Fruit fly (Drosophila melanogaster) whole organism, pupa: Measurements from ENCODE around the gene tth.

Source experiments
- CG10348 ChIP-seq: fragments of 200-800 bp; sonication (Bioruptor generic); IDR thresholded peaks from 2 replicates; pipeline ENCODE4 v1.3.6; 2022; ENCODE audit warnings: missing biosample characterization, missing genetic modification characterization
- CG12605 ChIP-seq: fragments of 200-800 bp; sonication (Bioruptor generic); IDR thresholded peaks from 2 replicates; pipeline ENCODE4 v1.3.6; 2022; ENCODE audit warnings: missing biosample characterization, missing genetic modification characterization
- CG13204 ChIP-seq: fragments of 200-800 bp; sonication (Bioruptor generic); optimal IDR thresholded peaks from 2 replicates; lab custom pipeline; 2018; ENCODE audit warnings: missing biosample characterization, mild to moderate bottlenecking, missing genetic modification characterization, moderate library complexity
- CG14655 ChIP-seq: fragments of 200-800 bp; sonication (Bioruptor generic); optimal IDR thresholded peaks from 3 replicates; lab custom pipeline; 2017; ENCODE audit warnings: mild to moderate bottlenecking, missing biosample characterization, missing genetic modification reagents, missing genetic modification characterization
- CG15710 ChIP-seq: fragments of 200-800 bp; sonication (Bioruptor generic); optimal IDR thresholded peaks from 2 replicates; lab custom pipeline; 2018; ENCODE audit warnings: missing biosample characterization, mild to moderate bottlenecking, missing genetic modification characterization, moderate library complexity
- CG17806 ChIP-seq: fragments of 200-800 bp; sonication (Bioruptor generic); optimal IDR thresholded peaks from 2 replicates; lab custom pipeline; 2018; ENCODE audit warnings: missing biosample characterization, mild to moderate bottlenecking, missing genetic modification characterization, moderate library complexity
- CG32121 ChIP-seq: fragments of 200-800 bp; sonication (Bioruptor generic); IDR thresholded peaks from 2 replicates; pipeline ENCODE4 v1.3.6; 2022; ENCODE audit warnings: missing biosample characterization, missing genetic modification characterization
- CG34367 ChIP-seq: fragments of 200-800 bp; sonication (Bioruptor generic); optimal IDR thresholded peaks from 2 replicates; lab custom pipeline; 2018; ENCODE audit warnings: missing biosample characterization, mild to moderate bottlenecking, missing genetic modification characterization
- CG4496 ChIP-seq: fragments of 200-800 bp; sonication (Bioruptor generic); IDR thresholded peaks from 3 replicates; pipeline ENCODE4 v1.3.6; 2022; ENCODE audit warnings: missing biosample characterization, missing genetic modification characterization
- CG8159 ChIP-seq: fragments of 200-800 bp; sonication (Bioruptor generic); optimal IDR thresholded peaks from 3 replicates; lab custom pipeline; 2018; ENCODE audit warnings: missing biosample characterization, mild to moderate bottlenecking, missing genetic modification characterization, moderate library complexity
- CG8301 ChIP-seq: fragments of 200-800 bp; sonication (Bioruptor generic); optimal IDR thresholded peaks from 2 replicates; lab custom pipeline; 2018; ENCODE audit warnings: missing biosample characterization, mild to moderate bottlenecking, missing genetic modification characterization
- CG9948 ChIP-seq: fragments of 200-800 bp; sonication (Bioruptor generic); optimal IDR thresholded peaks from 2 replicates; lab custom pipeline; 2018; ENCODE audit warnings: missing biosample characterization, mild to moderate bottlenecking, missing genetic modification characterization, moderate library complexity
- D1 ChIP-seq: fragments of 200-800 bp; sonication (Bioruptor generic); optimal IDR thresholded peaks from 2 replicates; lab custom pipeline; 2018; ENCODE audit warnings: missing biosample characterization, mild to moderate bottlenecking, missing genetic modification characterization, moderate library complexity
- EcR ChIP-seq: fragments of 200-800 bp; sonication (Bioruptor generic); optimal IDR thresholded peaks from 3 replicates; lab custom pipeline; 2019; ENCODE audit warnings: missing biosample characterization, missing genetic modification characterization, mild to moderate bottlenecking, moderate library complexity, missing genetic modification reagents
- Ets98B ChIP-seq: fragments of 200-800 bp; sonication (Bioruptor generic); IDR thresholded peaks from 2 replicates; pipeline ENCODE4 v1.3.6; 2022; ENCODE audit warnings: missing biosample characterization, missing genetic modification characterization
- Pif1A ChIP-seq: fragments of 200-800 bp; sonication (Bioruptor generic); optimal IDR thresholded peaks from 3 replicates; lab custom pipeline; 2016; ENCODE audit warnings: missing biosample characterization, missing genetic modification characterization
- Pif1B ChIP-seq: fragments of 200-800 bp; sonication (Bioruptor generic); optimal IDR thresholded peaks from 3 replicates; lab custom pipeline; 2016; ENCODE audit warnings: missing biosample characterization, missing genetic modification characterization
- Snoo ChIP-seq: fragments of 200-800 bp; sonication (Bioruptor generic); optimal IDR thresholded peaks from 3 replicates; lab custom pipeline; 2017; ENCODE audit warnings: missing biosample characterization, mild to moderate bottlenecking, missing genetic modification characterization, inconsistent platforms
- fd96Ca ChIP-seq: fragments of 200-800 bp; sonication (Bioruptor generic); IDR thresholded peaks from 3 replicates; pipeline ENCODE4 v1.3.6; 2022; ENCODE audit warnings: missing biosample characterization, missing genetic modification characterization
- gl ChIP-seq: fragments of 200-800 bp; sonication (Bioruptor generic); optimal IDR thresholded peaks from 2 replicates; lab custom pipeline; 2018; ENCODE audit warnings: missing biosample characterization, mild to moderate bottlenecking, missing genetic modification characterization

tth gene

DNA sequence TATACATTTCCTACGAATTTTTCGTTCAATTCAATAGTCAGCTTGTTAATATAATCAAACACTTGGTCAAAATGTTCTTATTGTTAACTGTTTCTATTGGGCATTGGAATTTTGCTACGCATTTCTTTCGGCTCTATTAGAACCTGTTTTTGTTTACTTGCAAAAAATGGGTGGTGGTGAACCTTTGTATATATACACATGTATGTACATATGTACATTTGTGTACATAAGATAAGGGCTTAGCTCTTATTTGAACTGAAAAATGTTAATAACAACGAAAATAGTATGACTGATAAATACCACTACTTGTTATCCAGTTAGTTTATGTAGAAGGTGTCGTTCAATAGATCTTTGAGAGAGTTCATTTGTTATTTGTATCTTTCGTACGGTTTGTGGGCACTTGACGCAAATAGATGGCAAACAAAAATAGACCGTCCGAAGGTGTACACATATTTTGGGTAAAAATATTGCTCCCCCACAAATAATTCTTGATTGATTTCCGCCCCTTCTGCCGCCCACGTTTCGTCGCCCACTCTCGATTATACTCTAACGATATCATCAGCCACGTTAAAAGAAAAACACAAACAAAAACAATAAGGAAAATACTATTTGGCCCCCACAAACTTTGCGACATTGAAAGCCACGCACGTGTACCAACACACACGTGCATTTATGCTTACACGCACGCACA lies 9.6 kb upstream of the tth start:
- TF ChIP-seq CG4496 (GFP tag; lab: Robert Waterston, UW): no peak
- no peak for TF ChIP-seq fd96Ca (GFP tag; lab: Robert Waterston, UW)
- TF ChIP-seq CG12605 (GFP tag; lab: Robert Waterston, UW): no peak
- no peak for TF ChIP-seq EcR (GFP tag; lab: Kevin White, UChicago)
- no peak for TF ChIP-seq CG14655 (GFP tag; lab: Kevin White, UChicago)
- no peak for TF ChIP-seq CG8301 (tag; lab: Kevin White, UChicago)
- TF ChIP-seq gl (tag; lab: Kevin White, UChicago): no peak
- no peak for TF ChIP-seq Snoo (tag; lab: Kevin White, UChicago)
- TF ChIP-seq CG32121 (GFP tag; lab: Robert Waterston, UW): no peak
- TF ChIP-seq CG10348 (GFP tag; lab: Robert Waterston, UW): no peak

DNA sequence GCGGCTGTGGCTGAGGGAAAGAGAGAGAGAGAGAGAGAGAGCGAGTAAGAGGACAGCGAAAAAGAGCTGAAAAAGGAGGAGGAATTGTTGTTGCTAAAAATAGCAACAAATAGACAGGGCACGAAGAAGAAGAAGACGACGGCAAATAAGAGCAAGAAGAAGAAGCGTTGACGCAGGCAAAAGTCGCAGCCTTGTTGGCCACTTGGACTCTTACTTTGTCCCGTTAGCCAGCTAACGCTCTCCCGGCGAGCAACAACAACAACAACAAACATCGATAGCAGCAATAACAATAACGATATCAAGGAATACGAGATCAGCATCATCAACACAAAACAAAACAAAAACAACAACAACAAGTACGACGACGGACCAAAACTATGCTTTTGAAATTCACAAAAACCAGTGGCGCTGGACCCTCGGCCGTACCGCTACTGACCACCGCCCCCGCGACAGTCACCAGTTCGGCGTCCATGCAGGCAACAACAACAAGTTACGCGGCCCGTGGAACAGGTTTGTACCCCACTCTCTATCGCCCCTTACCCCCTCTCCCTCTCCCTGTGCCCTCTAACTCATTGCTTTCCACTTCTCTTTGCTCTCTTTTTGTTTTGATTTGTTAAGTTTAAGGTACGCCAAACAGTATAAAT lies 8.8 kb upstream of the tth start:
- TF ChIP-seq CG17806 (tag; lab: Kevin White, UChicago) (no peak), EcR (GFP tag; lab: Kevin White, UChicago) (no peak), CG13204 (GFP tag; lab: Kevin White, UChicago) (peak; percentile 91), CG10348 (GFP tag; lab: Robert Waterston, UW) (no peak), CG14655 (GFP tag; lab: Kevin White, UChicago) (no peak), Snoo (tag; lab: Kevin White, UChicago) (no peak), CG15710 (no peak), CG34367 (tag; lab: Kevin White, UChicago) (no peak), Pif1A (no peak), CG12605 (GFP tag; lab: Robert Waterston, UW) (no peak), gl (tag; lab: Kevin White, UChicago) (no peak), CG32121 (GFP tag; lab: Robert Waterston, UW) (peak; percentile 10; the same call in 1 of the 2 replicates), Ets98B (no peak), CG4496 (GFP tag; lab: Robert Waterston, UW) (peak; percentile 54; the same call in 1 of the 3 replicates), Pif1B (GFP tag; lab: Kevin White, UChicago) (no peak)
- TF ChIP-seq, all 21 proteins: peak for 3

DNA sequence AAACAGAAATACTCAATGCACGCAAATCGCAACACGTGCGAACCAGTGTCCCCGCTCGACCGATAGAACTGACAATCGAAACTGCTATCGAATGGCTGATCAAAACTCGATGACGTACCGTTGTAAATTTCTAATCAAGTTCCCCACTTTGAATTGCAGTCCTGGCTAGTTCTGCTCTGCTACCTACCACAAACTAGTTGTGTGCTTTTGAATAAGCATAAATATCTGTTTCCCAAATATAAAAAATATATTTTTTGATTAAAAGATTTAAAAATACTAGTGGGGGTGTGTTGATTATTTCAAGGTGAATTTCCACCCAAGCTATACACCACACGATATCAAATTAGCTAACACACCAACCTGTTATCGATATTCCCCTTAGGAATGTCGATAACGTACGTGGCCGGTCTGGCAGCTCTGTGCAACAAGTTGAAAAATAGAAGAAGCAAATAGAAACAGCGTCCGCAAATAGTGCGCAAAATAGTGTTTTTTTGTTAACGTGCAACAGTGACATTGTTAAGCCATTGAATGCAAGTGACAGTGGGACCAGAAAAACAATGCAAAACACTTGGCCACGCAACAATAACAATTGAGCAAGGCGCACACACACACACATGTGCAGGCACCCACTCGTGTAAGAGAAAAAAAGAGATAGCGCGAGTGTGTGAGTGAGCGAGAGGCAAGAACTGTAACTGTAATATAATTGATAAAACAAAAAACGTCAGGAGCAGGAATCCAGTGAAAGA lies 8.1 kb upstream of the tth start, which contains the start of the genes CG2691 and NFAT:
CG2691 (minus strand) TSS at position 75 of the 746 bp plus-strand sequence.
NFAT (plus strand) TSS at position 412 of the 746 bp plus-strand sequence.
- TF ChIP-seq EcR (GFP tag; lab: Kevin White, UChicago) (peak; percentile 25), Pif1B (GFP tag; lab: Kevin White, UChicago) (peak; percentile 2), CG15710 (peak; percentile 25), CG12605 (GFP tag; lab: Robert Waterston, UW) (0 out of 2 replicates have a peak, but pooled peaks have one; percentile 42), CG32121 (GFP tag; lab: Robert Waterston, UW) (0 out of 2 replicates have a peak, but pooled peaks have one; percentile 8), CG13204 (GFP tag; lab: Kevin White, UChicago) (no peak), CG8301 (tag; lab: Kevin White, UChicago) (no peak), Snoo (tag; lab: Kevin White, UChicago) (no peak), CG8159 (tag; lab: Kevin White, UChicago) (peak; percentile 18), gl (tag; lab: Kevin White, UChicago) (peak; percentile 34)

DNA sequence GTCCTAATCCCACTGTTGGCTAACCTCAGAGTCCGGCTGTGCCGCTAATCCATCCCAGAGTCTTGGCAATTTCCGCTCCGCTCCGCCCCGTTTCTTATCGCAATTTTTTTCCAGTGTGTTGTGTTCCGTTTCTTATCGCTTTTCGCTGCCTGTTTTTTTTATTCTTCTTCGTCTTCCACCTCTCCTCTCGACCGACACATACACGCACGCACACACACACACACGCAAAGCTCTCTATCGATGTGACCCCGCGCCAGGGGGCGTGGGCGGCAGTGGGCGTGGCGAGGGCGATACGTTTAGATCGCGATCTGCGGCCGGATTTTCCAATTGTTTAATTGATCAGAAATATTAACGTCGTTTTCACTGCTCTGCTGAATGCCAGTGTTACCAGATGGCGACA lies 394 bp downstream of the tth start:
- TF ChIP-seq CG12605 (GFP tag; lab: Robert Waterston, UW) (peak; percentile 21; the same call in 1 of the 2 replicates), Snoo (tag; lab: Kevin White, UChicago) (no peak), CG13204 (GFP tag; lab: Kevin White, UChicago) (no peak), Ets98B (peak; percentile 23; the same call in 1 of the 2 replicates), CG32121 (GFP tag; lab: Robert Waterston, UW) (peak; percentile 11; the same call in 1 of the 2 replicates), gl (tag; lab: Kevin White, UChicago) (peak; percentile 38)

DNA sequence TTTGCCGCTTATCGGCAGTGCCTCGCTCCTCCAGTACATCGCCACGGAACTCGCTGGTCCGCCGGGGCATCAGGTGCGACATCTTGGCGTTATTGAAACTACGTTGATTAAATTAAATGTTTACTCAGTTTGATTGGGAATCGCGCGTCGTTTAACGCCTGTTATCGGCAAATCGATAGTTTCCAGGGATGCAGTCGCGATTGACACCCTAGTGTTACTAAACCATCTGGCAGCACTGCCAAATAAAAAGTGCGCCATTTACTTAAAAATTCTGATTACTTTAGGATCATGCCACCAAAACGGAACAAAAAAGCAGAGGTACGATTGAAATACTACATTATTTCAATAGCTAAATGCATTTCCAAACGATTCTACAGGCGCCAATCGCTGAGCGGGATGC lies 4.5 kb downstream of the tth start, which contains the start of the genes Ndc80 and BthD:
Ndc80 (minus strand) TSS at position 179 of the 400 bp plus-strand sequence.
BthD (plus strand) TSS at position 248 of the 400 bp plus-strand sequence.
- TF ChIP-seq D1 (tag; lab: Kevin White, UChicago): no peak
- no peak for TF ChIP-seq EcR (GFP tag; lab: Kevin White, UChicago)

DNA sequence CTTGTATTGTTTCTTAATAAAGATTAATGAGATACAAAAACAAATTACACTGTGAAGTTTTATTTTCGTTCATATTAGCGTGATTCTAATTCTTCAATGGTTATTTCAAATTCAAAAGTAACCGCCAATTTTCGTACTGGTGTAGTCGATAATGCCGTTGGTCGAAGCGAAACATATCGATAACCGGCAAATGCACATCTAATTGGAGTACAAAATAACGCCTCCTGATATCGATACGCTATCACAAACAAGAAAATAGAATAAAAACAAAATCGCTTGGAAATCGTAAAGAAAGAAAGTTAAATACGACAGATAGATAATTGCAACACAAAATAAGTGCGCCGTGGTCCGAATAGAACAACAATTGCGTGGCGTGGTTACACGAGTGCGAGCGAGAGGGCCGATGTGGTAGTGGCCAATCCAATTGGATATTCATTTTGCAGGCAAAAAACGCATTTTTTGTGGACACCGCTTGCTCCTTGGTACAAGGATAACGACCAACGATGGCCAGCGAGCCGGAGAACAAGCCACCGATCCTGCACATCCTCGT lies 10.4 kb downstream of the tth start:
- TF ChIP-seq EcR (GFP tag; lab: Kevin White, UChicago): no peak
- TF ChIP-seq CG4496 (GFP tag; lab: Robert Waterston, UW): no peak
- no peak for TF ChIP-seq Ets98B
- no peak for TF ChIP-seq CG10348 (GFP tag; lab: Robert Waterston, UW)
- no peak for TF ChIP-seq CG13204 (GFP tag; lab: Kevin White, UChicago)
- TF ChIP-seq fd96Ca (GFP tag; lab: Robert Waterston, UW): no peak
- no peak for TF ChIP-seq CG17806 (tag; lab: Kevin White, UChicago)
- TF ChIP-seq CG12605 (GFP tag; lab: Robert Waterston, UW): no peak
- no peak for TF ChIP-seq Pif1A
- TF ChIP-seq D1 (tag; lab: Kevin White, UChicago): no peak
- no peak for TF ChIP-seq CG34367 (tag; lab: Kevin White, UChicago)
- TF ChIP-seq Pif1B (GFP tag; lab: Kevin White, UChicago): no peak
- no peak for TF ChIP-seq Snoo (tag; lab: Kevin White, UChicago)
- TF ChIP-seq gl (tag; lab: Kevin White, UChicago): no peak
- TF ChIP-seq CG9948: no peak
- TF ChIP-seq CG32121 (GFP tag; lab: Robert Waterston, UW): no peak
- TF ChIP-seq, all 21 proteins: peak for 0
